Fruit fly (Drosophila melanogaster) whole organism, embryonic: ENCODE results near the gene Sil1.

Experiments used
- Antp ChIP-seq: fragments of 200-800 bp; sonication (Bioruptor generic); optimal IDR thresholded peaks from 3 replicates; lab custom pipeline; 2016; ENCODE audit warnings: missing biosample characterization, missing genetic modification characterization
- C15 ChIP-seq: fragments of 200-800 bp; sonication (Bioruptor generic); IDR thresholded peaks from 3 replicates; pipeline ENCODE4 v1.3.6; 2022; ENCODE audit warnings: missing biosample characterization, missing genetic modification characterization
- CG10147 ChIP-seq: fragments of 200-800 bp; sonication (Bioruptor generic); optimal IDR thresholded peaks from 2 replicates; lab custom pipeline; 2019; ENCODE audit warnings: missing biosample characterization, mild to moderate bottlenecking, missing genetic modification characterization, moderate library complexity
- CG10366 ChIP-seq: fragments of 200-800 bp; sonication (Bioruptor generic); IDR thresholded peaks from 2 replicates; pipeline ENCODE4 v1.3.6; 2022; ENCODE audit warnings: missing biosample characterization, missing genetic modification characterization
- CG10543 ChIP-seq: fragments of 200-800 bp; sonication (Bioruptor generic); optimal IDR thresholded peaks from 3 replicates; lab custom pipeline; 2017; ENCODE audit warnings: missing biosample characterization, mild to moderate bottlenecking, missing genetic modification characterization, moderate library complexity
- CG11085 ChIP-seq: fragments of 200-800 bp; sonication (Bioruptor generic); IDR thresholded peaks from 2 replicates; pipeline ENCODE4 v1.3.6; 2022; ENCODE audit warnings: missing biosample characterization, missing genetic modification characterization
- CG11398 ChIP-seq: fragments of 200-800 bp; sonication (Bioruptor generic); optimal IDR thresholded peaks from 2 replicates; lab custom pipeline; 2016; ENCODE audit warnings: missing biosample characterization, missing genetic modification characterization
- CG11723 ChIP-seq: fragments of 200-800 bp; sonication (Bioruptor generic); optimal IDR thresholded peaks from 2 replicates; lab custom pipeline; 2017; ENCODE audit warnings: missing biosample characterization, mild to moderate bottlenecking, missing genetic modification characterization
- CG12659 ChIP-seq: fragments of 200-800 bp; sonication (Bioruptor generic); optimal IDR thresholded peaks from 3 replicates; lab custom pipeline; 2017; ENCODE audit warnings: mild to moderate bottlenecking, missing biosample characterization, missing genetic modification reagents, missing genetic modification characterization
- CG12769 ChIP-seq: fragments of 200-800 bp; sonication (Bioruptor generic); optimal IDR thresholded peaks from 2 replicates; lab custom pipeline; 2019; ENCODE audit warnings: missing biosample characterization, mild to moderate bottlenecking, missing genetic modification characterization, moderate library complexity
- CG16813 ChIP-seq: fragments of 200-800 bp; sonication (Bioruptor generic); IDR thresholded peaks from 3 replicates; pipeline ENCODE4 v1.3.6; 2022; ENCODE audit warnings: missing biosample characterization, missing genetic modification characterization; ENCODE audit not compliant: partially characterized antibody
- CG16863 ChIP-seq: fragments of 200-800 bp; sonication (Bioruptor generic); optimal IDR thresholded peaks from 3 replicates; lab custom pipeline; 2016; ENCODE audit warnings: missing biosample characterization, missing genetic modification characterization
- CG17328 ChIP-seq: fragments of 200-800 bp; sonication (Bioruptor generic); IDR thresholded peaks from 2 replicates; pipeline ENCODE4 v1.3.6; 2022; ENCODE audit warnings: missing biosample characterization, missing genetic modification characterization
- CG17385 ChIP-seq: fragments of 200-800 bp; sonication (Bioruptor generic); optimal IDR thresholded peaks from 3 replicates; lab custom pipeline; 2018; ENCODE audit warnings: missing biosample characterization, mild to moderate bottlenecking, missing genetic modification characterization
- CG3281 ChIP-seq: fragments of 200-800 bp; sonication (Bioruptor generic); optimal IDR thresholded peaks from 3 replicates; lab custom pipeline; 2017; ENCODE audit warnings: missing biosample characterization, mild to moderate bottlenecking, missing genetic modification characterization
- CG3847 ChIP-seq: fragments of 200-800 bp; sonication (Bioruptor generic); IDR thresholded peaks from 2 replicates; pipeline ENCODE4 v1.3.6; 2022; ENCODE audit warnings: missing biosample characterization, missing genetic modification characterization
- CG5180 ChIP-seq: fragments of 200-800 bp; sonication (Bioruptor generic); optimal IDR thresholded peaks from 3 replicates; lab custom pipeline; 2017; ENCODE audit warnings: missing biosample characterization, missing genetic modification characterization, mild to moderate bottlenecking, moderate library complexity, missing genetic modification reagents
- CG5953 ChIP-seq: fragments of 200-800 bp; sonication (Bioruptor generic); IDR thresholded peaks from 2 replicates; pipeline ENCODE4 v1.3.6; 2022; ENCODE audit warnings: missing biosample characterization, missing genetic modification characterization
- CG6175 ChIP-seq: fragments of 200-800 bp; sonication (Bioruptor generic); IDR thresholded peaks from 3 replicates; pipeline ENCODE4 v1.3.6; 2022; ENCODE audit warnings: missing biosample characterization, missing genetic modification characterization
- CG7839 ChIP-seq: fragments of 200-800 bp; sonication (Bioruptor generic); optimal IDR thresholded peaks from 3 replicates; lab custom pipeline; 2018; ENCODE audit warnings: missing biosample characterization, mild to moderate bottlenecking, missing genetic modification characterization, moderate library complexity
- CG7987 ChIP-seq: fragments of 200-800 bp; sonication (Bioruptor generic); optimal IDR thresholded peaks from 2 replicates; lab custom pipeline; 2018; ENCODE audit warnings: missing biosample characterization, mild to moderate bottlenecking, missing genetic modification characterization, moderate library complexity
- CG8359 ChIP-seq: fragments of 200-800 bp; sonication (Bioruptor generic); optimal IDR thresholded peaks from 2 replicates; lab custom pipeline; 2017; ENCODE audit warnings: missing biosample characterization, mild to moderate bottlenecking, missing genetic modification characterization, borderline replicate concordance
- CG8924 ChIP-seq: fragments of 200-800 bp; optimal IDR thresholded peaks from 3 replicates; lab custom pipeline; 2019; ENCODE audit warnings: missing biosample characterization, mild to moderate bottlenecking, missing genetic modification characterization, moderate library complexity
- CG9876 ChIP-seq: fragments of 200-800 bp; sonication (Bioruptor generic); optimal IDR thresholded peaks from 2 replicates; lab custom pipeline; 2016; ENCODE audit warnings: missing biosample characterization, missing genetic modification characterization
- D19B ChIP-seq: fragments of 200-800 bp; sonication (Bioruptor generic); optimal IDR thresholded peaks from 2 replicates; lab custom pipeline; 2017; ENCODE audit warnings: missing biosample characterization, mild to moderate bottlenecking, missing genetic modification characterization
- MESR4 ChIP-seq: fragments of 200-800 bp; sonication (Bioruptor generic); optimal IDR thresholded peaks from 2 replicates; lab custom pipeline; 2018; ENCODE audit warnings: missing biosample characterization, mild to moderate bottlenecking, missing genetic modification characterization, moderate library complexity
- Meics ChIP-seq: fragments of 200-800 bp; sonication (Bioruptor generic); optimal IDR thresholded peaks from 2 replicates; lab custom pipeline; 2017; ENCODE audit warnings: missing biosample characterization, mild to moderate bottlenecking, missing genetic modification characterization
- Myb ChIP-seq: fragments of 200-800 bp; sonication (Bioruptor generic); optimal IDR thresholded peaks from 2 replicates; lab custom pipeline; 2016; ENCODE audit warnings: missing biosample characterization, missing genetic modification characterization
- Nf-YC ChIP-seq: fragments of 200-800 bp; optimal IDR thresholded peaks from 3 replicates; lab custom pipeline; 2019; ENCODE audit warnings: missing biosample characterization, mild to moderate bottlenecking, missing genetic modification characterization, moderate library complexity
- Oli ChIP-seq: fragments of 200-800 bp; sonication (Bioruptor generic); optimal IDR thresholded peaks from 2 replicates; lab custom pipeline; 2018; ENCODE audit warnings: missing biosample characterization, mild to moderate bottlenecking, missing genetic modification characterization, moderate library complexity
- Opbp ChIP-seq: fragments of 200-800 bp; sonication (Bioruptor generic); IDR thresholded peaks from 3 replicates; pipeline ENCODE4 v1.3.6; 2022; ENCODE audit warnings: missing biosample characterization, missing genetic modification characterization; ENCODE audit not compliant: partially characterized antibody
- Optix ChIP-seq: fragments of 200-800 bp; sonication (Bioruptor generic); IDR thresholded peaks from 3 replicates; pipeline ENCODE4 v1.3.6; 2022; ENCODE audit warnings: missing biosample characterization, missing genetic modification characterization
- crp ChIP-seq, 2 experiments: fragments of 200-800 bp; sonication (Bioruptor generic); optimal IDR thresholded peaks; 2 replicates in 1 of 2; 3 replicates in 1 of 2; lab custom pipeline; 2017; ENCODE audit warnings: missing biosample characterization in 2 of 2, missing genetic modification characterization in 2 of 2, mild to moderate bottlenecking in 1 of 2, moderate library complexity in 1 of 2
- en ChIP-seq: fragments of 200-800 bp; sonication (Bioruptor generic); optimal IDR thresholded peaks from 2 replicates; lab custom pipeline; 2016; ENCODE audit warnings: missing biosample characterization, missing genetic modification characterization
- esg ChIP-seq: fragments of 200-800 bp; sonication (Bioruptor generic); conservative IDR thresholded peaks from 2 replicates; pipeline ENCODE4 v1.3.6; 2022; ENCODE audit warnings: missing biosample characterization, missing genetic modification characterization
- fd102C ChIP-seq: fragments of 200-800 bp; sonication (Bioruptor generic); optimal IDR thresholded peaks from 2 replicates; lab custom pipeline; 2018; ENCODE audit warnings: missing biosample characterization, mild to moderate bottlenecking, missing genetic modification characterization, moderate library complexity
- gcm2 ChIP-seq: fragments of 200-800 bp; sonication (Bioruptor generic); optimal IDR thresholded peaks from 2 replicates; lab custom pipeline; 2016; ENCODE audit warnings: missing biosample characterization, missing genetic modification characterization
- hb ChIP-seq: fragments of 200-800 bp; sonication (Bioruptor generic); IDR thresholded peaks from 3 replicates; pipeline ENCODE4 v1.3.6; 2022; ENCODE audit warnings: missing biosample characterization, missing genetic modification characterization; ENCODE audit not compliant: partially characterized antibody
- hth ChIP-seq: fragments of >200 bp; optimal IDR thresholded peaks from 2 replicates; lab custom pipeline; 2017; ENCODE audit warnings: inconsistent platforms
- inv ChIP-seq: fragments of 200-800 bp; sonication (Bioruptor generic); IDR thresholded peaks from 2 replicates; pipeline ENCODE4 v1.3.6; 2022; ENCODE audit warnings: missing biosample characterization, missing genetic modification characterization; ENCODE audit not compliant: partially characterized antibody
- jumu ChIP-seq: fragments of 200-800 bp; sonication (Bioruptor generic); optimal IDR thresholded peaks from 3 replicates; lab custom pipeline; 2016; ENCODE audit warnings: missing biosample characterization, missing genetic modification characterization
- ken ChIP-seq: fragments of 200-800 bp; sonication (Bioruptor generic); IDR thresholded peaks from 3 replicates; pipeline ENCODE4 v1.3.6; 2022; ENCODE audit warnings: missing biosample characterization, missing genetic modification characterization
- klu ChIP-seq: fragments of 200-800 bp; sonication (Bioruptor generic); IDR thresholded peaks from 2 replicates; pipeline ENCODE4 v1.3.6; 2022; ENCODE audit warnings: missing biosample characterization, missing genetic modification characterization
- lab ChIP-seq: fragments of 200-800 bp; sonication (Bioruptor generic); optimal IDR thresholded peaks from 3 replicates; lab custom pipeline; 2017; ENCODE audit warnings: missing biosample characterization, missing genetic modification characterization, mild to moderate bottlenecking, moderate library complexity, missing genetic modification reagents
- nom ChIP-seq: fragments of 200-800 bp; sonication (Bioruptor generic); optimal IDR thresholded peaks from 2 replicates; lab custom pipeline; 2017; ENCODE audit warnings: missing biosample characterization, missing genetic modification characterization, mild to moderate bottlenecking, moderate library complexity, missing genetic modification reagents
- otp ChIP-seq: fragments of 200-800 bp; sonication (Bioruptor generic); IDR thresholded peaks from 3 replicates; pipeline ENCODE4, ENCODE4 v1.3.6; 2022; ENCODE audit warnings: missing biosample characterization, missing genetic modification characterization
- peb ChIP-seq: fragments of 200-800 bp; sonication (Bioruptor generic); IDR thresholded peaks from 2 replicates; pipeline ENCODE4 v1.3.6; 2022; ENCODE audit warnings: missing biosample characterization, missing genetic modification characterization
- slbo ChIP-seq: fragments of 200-800 bp; sonication (Bioruptor generic); IDR thresholded peaks from 2 replicates; pipeline ENCODE4 v1.3.6; 2022; ENCODE audit warnings: missing biosample characterization, missing genetic modification characterization
- vvl ChIP-seq: fragments of 200-800 bp; sonication (Bioruptor generic); IDR thresholded peaks from 2 replicates; pipeline ENCODE4 v1.3.6; 2022; ENCODE audit warnings: missing biosample characterization, missing genetic modification characterization
- yki ChIP-seq: fragments of >200 bp; optimal IDR thresholded peaks from 3 replicates; lab custom pipeline; 2018

Sil1 gene

dm6 chr3R:25207405-25208003 lies 27.8 kb downstream of the Sil1 start (continued):
- TF ChIP-seq jumu (GFP tag; lab: Kevin White, UChicago) (peak; percentile 18), Opbp (GFP tag; lab: Robert Waterston, UW) (no peak), otp (peak; percentile 60; the same call in 2 of the 3 replicates), CG3847 (GFP tag; lab: Robert Waterston, UW) (peak; percentile 54; the same call in 1 of the 2 replicates), Meics (GFP tag; lab: Kevin White, UChicago) (peak; percentile 68), CG12769 (peak; percentile 27), CG10147 (GFP tag; lab: Kevin White, UChicago) (peak; percentile 74), MESR4 (GFP tag; lab: Kevin White, UChicago) (no peak), peb (GFP tag; lab: Robert Waterston, UW) (peak; percentile 53), esg (GFP tag; lab: Robert Waterston, UW) (peak; percentile 62; the same call in 1 of the 2 replicates), vvl (GFP tag; lab: Robert Waterston, UW) (peak; percentile 82), CG8359 (GFP tag; lab: Kevin White, UChicago) (peak; percentile 40), CG11398 (GFP tag; lab: Kevin White, UChicago) (no peak), CG16863 (GFP tag; lab: Kevin White, UChicago) (peak; percentile 29), CG7987 (GFP tag; lab: Kevin White, UChicago) (peak; percentile 16), inv (GFP tag; lab: Robert Waterston, UW) (no peak), hth (lab: Kevin White, UChicago) (no peak), Oli (peak; percentile 86), Nf-YC (tag; lab: Kevin White, UChicago) (peak; percentile 41), CG10366 (GFP tag; lab: Robert Waterston, UW) (peak; percentile 46; the same call in 1 of the 2 replicates), ken (GFP tag; lab: Robert Waterston, UW) (peak; percentile 66; the same call in 2 of the 3 replicates), fd102C (GFP tag; lab: Kevin White, UChicago) (no peak), gcm2 (GFP tag; lab: Kevin White, UChicago) (peak; percentile 41), CG9876 (no peak), CG17328 (GFP tag; lab: Robert Waterston, UW) (peak; percentile 70), CG8924 (tag; lab: Kevin White, UChicago) (peak; percentile 81), lab (GFP tag; lab: Kevin White, UChicago) (peak; percentile 75), CG11723 (GFP tag; lab: Kevin White, UChicago) (peak; percentile 61), crp (GFP tag; optimal IDR thresholded peaks at IDR 0.05; lab: Kevin White, UChicago) (peak in 1 of 2 experiments; percentile 19), Myb (GFP tag; lab: Kevin White, UChicago) (no peak), CG11085 (GFP tag; lab: Robert Waterston, UW) (no peak), CG5953 (GFP tag; lab: Robert Waterston, UW) (no peak), en (GFP tag; lab: Kevin White, UChicago) (no peak), CG3281 (GFP tag; lab: Kevin White, UChicago) (peak; percentile 75), yki (no peak), hb (GFP tag; lab: Robert Waterston, UW) (no peak), C15 (GFP tag; lab: Robert Waterston, UW) (no peak), slbo (GFP tag; lab: Robert Waterston, UW) (peak; percentile 65), nom (GFP tag; lab: Kevin White, UChicago) (peak; percentile 67), CG5180 (peak; percentile 63), CG17385 (GFP tag; lab: Kevin White, UChicago) (peak; percentile 76), Antp (GFP tag; lab: Kevin White, UChicago) (peak; percentile 23), D19B (peak; percentile 9), CG10543 (GFP tag; lab: Kevin White, UChicago) (peak; percentile 18), klu (GFP tag; lab: Robert Waterston, UW) (no peak), CG12659 (GFP tag; lab: Kevin White, UChicago) (peak; percentile 69), CG16813 (no peak), Optix (GFP tag; lab: Robert Waterston, UW) (peak; percentile 38; the same call in 1 of the 3 replicates), CG6175 (GFP tag; lab: Robert Waterston, UW) (no peak), CG7839 (peak; percentile 80)
